Worm (Caenorhabditis elegans): ENCODE results near the gene F14D7.8.

F14D7.8 gene

DNA sequence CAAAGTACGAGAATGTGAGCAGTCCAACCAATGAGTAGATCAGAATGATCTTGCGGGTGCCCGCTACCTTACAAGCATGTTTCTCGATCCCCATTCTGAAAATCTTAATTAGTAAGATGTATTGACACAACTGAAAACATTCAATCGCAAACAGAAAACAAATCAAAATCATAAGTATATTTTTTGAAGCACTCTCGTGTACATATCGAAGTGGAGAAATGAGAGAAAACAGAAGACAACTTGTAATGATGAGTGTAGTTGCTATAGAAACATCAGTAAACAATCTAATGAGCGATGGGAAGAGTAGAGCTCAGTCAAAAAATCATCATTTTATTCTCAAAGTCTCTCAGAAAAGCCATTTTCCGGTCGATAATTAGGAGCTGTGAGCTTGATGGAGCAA is at the start of gene F14D7.8:
F14D7.8 (minus strand) TSS at position 101 of the 400 bp plus-strand sequence.
- TF ChIP-seq odd-2 (tag; optimal IDR thresholded peaks at IDR 0.05) (no peak), madf-2 (tag; optimal IDR thresholded peaks at IDR 0.05) (no peak), pat-9 (tag; optimal IDR thresholded peaks at IDR 0.05) (no peak), ets-4 (tag; optimal IDR thresholded peaks at IDR 0.05) (no peak), ttx-3 (tag; optimal IDR thresholded peaks at IDR 0.05) (no peak), ceh-9 (tag; optimal IDR thresholded peaks at IDR 0.05) (no peak), ceh-2 (tag; optimal IDR thresholded peaks at IDR 0.05) (no peak), hlh-6 (tag; optimal IDR thresholded peaks at IDR 0.05) (no peak), hlh-8 (tag; optimal IDR thresholded peaks at IDR 0.05) (no peak), unc-86 (tag; optimal IDR thresholded peaks at IDR 0.05) (no peak), fax-1 (tag; optimal IDR thresholded peaks at IDR 0.05) (no peak), pqm-1 (tag; optimal IDR thresholded peaks at IDR 0.05) (no peak), ceh-6 (GFP tag; optimal IDR thresholded peaks at IDR 0.05) (no peak), Y22D7AL.16 (tag; optimal IDR thresholded peaks at IDR 0.05) (no peak), sox-4 (tag; optimal IDR thresholded peaks at IDR 0.05) (no peak), tbx-2 (tag; optimal IDR thresholded peaks at IDR 0.05) (no peak), K09A11.1 (tag; optimal IDR thresholded peaks at IDR 0.05; ENCODE audit: insufficient read depth) (no peak)

DNA sequence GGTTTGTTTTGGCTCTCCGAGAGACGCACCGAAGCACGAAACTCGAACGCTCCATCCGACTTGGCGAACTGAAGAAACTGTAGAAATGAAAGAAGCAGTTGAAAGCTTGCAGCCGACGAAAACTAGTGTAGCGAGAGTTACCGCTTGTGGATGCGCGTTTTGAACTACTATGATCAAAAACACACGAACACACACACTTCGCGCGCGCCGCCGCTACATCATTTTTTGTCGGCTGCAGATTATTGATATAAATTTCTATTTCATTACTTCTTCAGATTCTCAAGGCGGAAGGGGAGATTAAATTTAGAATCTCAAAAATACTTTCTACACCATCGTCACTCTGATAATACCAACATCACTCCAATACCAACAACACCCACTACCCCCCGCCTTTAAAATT is 49.4 kb upstream of the F14D7.8 start:
- no peak for TF ChIP-seq ets-4 (tag; optimal IDR thresholded peaks at IDR 0.05)
- no peak for TF ChIP-seq pha-2 (tag; optimal IDR thresholded peaks at IDR 0.05)
- no peak for TF ChIP-seq zip-5 (tag; optimal IDR thresholded peaks at IDR 0.05)
- TF ChIP-seq ama-1 (optimal IDR thresholded peaks at IDR 0.05) = no peak
- TF ChIP-seq nfya-1 (tag; optimal IDR thresholded peaks at IDR 0.05) = no peak
- no peak for TF ChIP-seq sdc-2 (tag; optimal IDR thresholded peaks at IDR 0.05)
- TF ChIP-seq nhr-232 (tag; optimal IDR thresholded peaks at IDR 0.05) = no peak
- TF ChIP-seq hlh-30 (tag; optimal IDR thresholded peaks at IDR 0.05; ENCODE audit: insufficient read depth) = no peak
- no peak for TF ChIP-seq pax-1 (tag; optimal IDR thresholded peaks at IDR 0.05)
- no peak for TF ChIP-seq pat-9 (tag; optimal IDR thresholded peaks at IDR 0.05)
- no peak for TF ChIP-seq ceh-31 (tag; optimal IDR thresholded peaks at IDR 0.05)
- no peak for TF ChIP-seq nhr-11 (tag; optimal IDR thresholded peaks at IDR 0.05)
- TF ChIP-seq ceh-9 (tag; optimal IDR thresholded peaks at IDR 0.05) = no peak
- no peak for TF ChIP-seq ref-2 (tag; optimal IDR thresholded peaks at IDR 0.05)
- TF ChIP-seq ceh-30 (tag; optimal IDR thresholded peaks at IDR 0.05) = no peak

ce11 chrV:14358577-14358976 is 46.0 kb upstream of the F14D7.8 start, which contains the start of gene Y49A3A.4:
Gene Y49A3A.4 (minus strand): TSS chrV:14358890.
- no peak for TF ChIP-seq elt-2 (tag; optimal IDR thresholded peaks at IDR 0.05)
- TF ChIP-seq dmd-4 (tag; optimal IDR thresholded peaks at IDR 0.05; ENCODE audit: borderline replicate concordance) = no peak
- no peak for TF ChIP-seq lim-6 (tag; optimal IDR thresholded peaks at IDR 0.05)
- no peak for TF ChIP-seq unc-86 (tag; optimal IDR thresholded peaks at IDR 0.05)
- no peak for TF ChIP-seq tbx-7 (tag; optimal IDR thresholded peaks at IDR 0.05)
- TF ChIP-seq madf-2 (tag; optimal IDR thresholded peaks at IDR 0.05) = no peak
- TF ChIP-seq nhr-232 (tag; optimal IDR thresholded peaks at IDR 0.05) = no peak
- no peak for TF ChIP-seq ttx-3 (tag; optimal IDR thresholded peaks at IDR 0.05)
- TF ChIP-seq K02D7.2 (tag; optimal IDR thresholded peaks at IDR 0.05) = no peak
- TF ChIP-seq unc-42 (tag; optimal IDR thresholded peaks at IDR 0.05) = no peak

- peak; percentile 65 for TF ChIP-seq nfya-1 (tag; optimal IDR thresholded peaks at IDR 0.05)
Observed at ce11 chrV:14357347-14357746, 44.8 kb upstream of the F14D7.8 start.

ce11 chrV:14355738-14356368 is 43.3 kb upstream of the F14D7.8 start, which contains the start of gene cyn-1:
Gene cyn-1 (plus strand): TSS chrV:14356076.
- TF ChIP-seq pha-2 (tag; optimal IDR thresholded peaks at IDR 0.05) (no peak), pag-3 (tag; optimal IDR thresholded peaks at IDR 0.05; ENCODE audit: borderline replicate concordance) (no peak), ahr-1 (tag; optimal IDR thresholded peaks at IDR 0.05) (no peak), ceh-6 (GFP tag; optimal IDR thresholded peaks at IDR 0.05) (no peak), elt-2 (tag; optimal IDR thresholded peaks at IDR 0.05) (no peak), ets-4 (tag; optimal IDR thresholded peaks at IDR 0.05) (no peak), ceh-9 (tag; optimal IDR thresholded peaks at IDR 0.05) (no peak), tbx-7 (tag; optimal IDR thresholded peaks at IDR 0.05) (no peak), ceh-24 (tag; optimal IDR thresholded peaks at IDR 0.05) (no peak), hlh-8 (tag; optimal IDR thresholded peaks at IDR 0.05) (no peak), npax-4 (tag; optimal IDR thresholded peaks at IDR 0.05) (no peak), fkh-10 (GFP tag; optimal IDR thresholded peaks at IDR 0.05) (no peak), pros-1 (tag; optimal IDR thresholded peaks at IDR 0.05) (no peak), ama-1 (optimal IDR thresholded peaks at IDR 0.05) (no peak), pat-9 (tag; optimal IDR thresholded peaks at IDR 0.05) (no peak), ceh-31 (tag; optimal IDR thresholded peaks at IDR 0.05) (peak; percentile 52), zip-5 (tag; optimal IDR thresholded peaks at IDR 0.05) (no peak), gmeb-2 (tag; optimal IDR thresholded peaks at IDR 0.05) (no peak), fkh-6 (tag; optimal IDR thresholded peaks at IDR 0.05) (no peak), ceh-22 (tag; optimal IDR thresholded peaks at IDR 0.05) (no peak), K09A11.1 (tag; optimal IDR thresholded peaks at IDR 0.05; ENCODE audit: insufficient read depth) (no peak), tbx-2 (tag; optimal IDR thresholded peaks at IDR 0.05) (peak; percentile 25), sox-4 (tag; optimal IDR thresholded peaks at IDR 0.05) (no peak)
